Fruit fly (Drosophila melanogaster) whole organism, embryonic: ENCODE measurements around the gene CG6441.
A peak's percentile ranks its signal among the peaks of the same experiment; 100 is the strongest.

Experiments used
- CG11398 ChIP-seq: fragments of 200-800 bp; sonication (Bioruptor generic); optimal IDR thresholded peaks from 2 replicates; lab custom pipeline; 2016; ENCODE audit warnings: missing biosample characterization, missing genetic modification characterization
- CG12299 ChIP-seq: fragments of 200-800 bp; sonication (Bioruptor generic); optimal IDR thresholded peaks from 2 replicates; lab custom pipeline; 2018; ENCODE audit warnings: missing biosample characterization, mild to moderate bottlenecking, missing genetic modification characterization
- CG12744 ChIP-seq: fragments of 200-800 bp; sonication (Bioruptor generic); optimal IDR thresholded peaks from 2 replicates; lab custom pipeline; 2016; ENCODE audit warnings: missing biosample characterization, missing genetic modification characterization
- CG12942 ChIP-seq: fragments of 200-800 bp; sonication (Bioruptor generic); optimal IDR thresholded peaks from 3 replicates; lab custom pipeline; 2016; ENCODE audit warnings: missing biosample characterization, missing genetic modification characterization
- CG14014 ChIP-seq: fragments of 200-800 bp; sonication (Bioruptor generic); IDR thresholded peaks from 2 replicates; pipeline ENCODE4 v1.3.6; 2022; ENCODE audit warnings: missing biosample characterization, missing genetic modification characterization
- CG14860 ChIP-seq: fragments of 200-800 bp; sonication (Bioruptor generic); IDR thresholded peaks from 3 replicates; pipeline ENCODE4 v1.3.6; 2022; ENCODE audit warnings: missing biosample characterization, missing genetic modification characterization; ENCODE audit not compliant: partially characterized antibody
- CG15011 ChIP-seq: fragments of 200-800 bp; sonication (Bioruptor generic); optimal IDR thresholded peaks from 3 replicates; lab custom pipeline; 2018; ENCODE audit warnings: missing biosample characterization, mild to moderate bottlenecking, missing genetic modification characterization
- CG1602 ChIP-seq: fragments of 200-800 bp; sonication (Bioruptor generic); optimal IDR thresholded peaks from 3 replicates; lab custom pipeline; 2016; ENCODE audit warnings: missing biosample characterization, missing genetic modification characterization
- CG17568 ChIP-seq: fragments of 200-800 bp; sonication (Bioruptor generic); optimal IDR thresholded peaks from 2 replicates; lab custom pipeline; 2018; ENCODE audit warnings: missing biosample characterization, mild to moderate bottlenecking, missing genetic modification characterization, moderate library complexity
- CG31388 ChIP-seq: fragments of 200-800 bp; sonication (Bioruptor generic); optimal IDR thresholded peaks from 2 replicates; lab custom pipeline; 2016; ENCODE audit warnings: missing biosample characterization, missing genetic modification characterization
- CG3407 ChIP-seq: fragments of 200-800 bp; sonication (Bioruptor generic); optimal IDR thresholded peaks from 2 replicates; lab custom pipeline; 2018; ENCODE audit warnings: missing biosample characterization, mild to moderate bottlenecking, missing genetic modification characterization
- CG3995 ChIP-seq: fragments of 200-800 bp; sonication (Bioruptor generic); optimal IDR thresholded peaks from 3 replicates; lab custom pipeline; 2016; ENCODE audit warnings: missing biosample characterization, missing genetic modification characterization
- CG4282 ChIP-seq: fragments of 200-800 bp; sonication (Bioruptor generic); optimal IDR thresholded peaks from 2 replicates; lab custom pipeline; 2016; ENCODE audit warnings: missing biosample characterization, missing genetic modification characterization
- Camta ChIP-seq: fragments of 200-800 bp; sonication (Bioruptor generic); optimal IDR thresholded peaks from 2 replicates; lab custom pipeline; 2016; ENCODE audit warnings: missing biosample characterization, missing genetic modification characterization
- Chrac-16 ChIP-seq: fragments of 200-800 bp; sonication (Bioruptor generic); optimal IDR thresholded peaks from 3 replicates; lab custom pipeline; 2016; ENCODE audit warnings: missing biosample characterization, missing genetic modification characterization
- CkIIα-i1 ChIP-seq: fragments of 200-800 bp; sonication (Bioruptor generic); IDR thresholded peaks from 2 replicates; pipeline ENCODE4 v1.3.6; 2022; ENCODE audit warnings: missing biosample characterization, missing genetic modification characterization
- D19A ChIP-seq: fragments of 200-800 bp; optimal IDR thresholded peaks from 3 replicates; lab custom pipeline; 2019; ENCODE audit warnings: missing biosample characterization, mild to moderate bottlenecking, missing genetic modification characterization, moderate library complexity
- Deaf1 ChIP-seq: fragments of 200-800 bp; optimal IDR thresholded peaks from 3 replicates; lab custom pipeline; 2019; ENCODE audit warnings: missing biosample characterization, mild to moderate bottlenecking, missing genetic modification characterization, moderate library complexity
- Kr ChIP-seq: fragments of 200-800 bp; sonication (Bioruptor generic); optimal IDR thresholded peaks from 2 replicates; lab custom pipeline; 2017; ENCODE audit warnings: missing biosample characterization, mild to moderate bottlenecking, missing genetic modification characterization
- Lhr ChIP-seq: fragments of 200-800 bp; sonication (Bioruptor generic); optimal IDR thresholded peaks from 3 replicates; lab custom pipeline; 2017; ENCODE audit warnings: mild to moderate bottlenecking, missing biosample characterization, missing genetic modification reagents, missing genetic modification characterization
- Lim3 ChIP-seq: fragments of 200-800 bp; sonication (Bioruptor generic); IDR thresholded peaks from 2 replicates; pipeline ENCODE4 v1.3.6; 2022; ENCODE audit warnings: missing biosample characterization, missing genetic modification characterization
- Nf-YA ChIP-seq: fragments of 200-800 bp; sonication (Bioruptor generic); IDR thresholded peaks from 2 replicates; pipeline ENCODE4 v1.3.6; 2022; ENCODE audit warnings: missing biosample characterization, missing genetic modification characterization
- Nf-YB ChIP-seq: fragments of 200-800 bp; sonication (Bioruptor generic); optimal IDR thresholded peaks from 3 replicates; lab custom pipeline; 2019; ENCODE audit warnings: missing biosample characterization, mild to moderate bottlenecking, missing genetic modification characterization, moderate library complexity
- Nf-YC ChIP-seq: fragments of 200-800 bp; optimal IDR thresholded peaks from 3 replicates; lab custom pipeline; 2019; ENCODE audit warnings: missing biosample characterization, mild to moderate bottlenecking, missing genetic modification characterization, moderate library complexity
- Opbp ChIP-seq: fragments of 200-800 bp; sonication (Bioruptor generic); IDR thresholded peaks from 3 replicates; pipeline ENCODE4 v1.3.6; 2022; ENCODE audit warnings: missing biosample characterization, missing genetic modification characterization; ENCODE audit not compliant: partially characterized antibody
- Sox102F ChIP-seq: fragments of 200-800 bp; sonication (Bioruptor generic); optimal IDR thresholded peaks from 2 replicates; lab custom pipeline; 2018; ENCODE audit warnings: missing biosample characterization, mild to moderate bottlenecking, missing genetic modification characterization, moderate library complexity
- amos ChIP-seq: fragments of 200-800 bp; sonication (Bioruptor generic); IDR thresholded peaks from 2 replicates; pipeline ENCODE4 v1.3.6; 2022; ENCODE audit warnings: missing biosample characterization, missing genetic modification characterization; ENCODE audit not compliant: partially characterized antibody
- az2 ChIP-seq: fragments of 200-800 bp; sonication (Bioruptor generic); optimal IDR thresholded peaks from 3 replicates; lab custom pipeline; 2016; ENCODE audit warnings: missing biosample characterization, missing genetic modification characterization
- bcd ChIP-seq: fragments of 200-800 bp; sonication (Bioruptor generic); optimal IDR thresholded peaks from 2 replicates; lab custom pipeline; 2017; ENCODE audit warnings: missing biosample characterization, mild to moderate bottlenecking, missing genetic modification characterization
- btn ChIP-seq: fragments of 200-800 bp; sonication (Bioruptor generic); optimal IDR thresholded peaks from 2 replicates; lab custom pipeline; 2016; ENCODE audit warnings: missing biosample characterization, missing genetic modification characterization
- chm ChIP-seq: fragments of 200-800 bp; sonication (Bioruptor generic); IDR thresholded peaks from 2 replicates; pipeline ENCODE4 v1.3.6; 2022; ENCODE audit warnings: missing biosample characterization, missing genetic modification characterization
- dan ChIP-seq: fragments of 200-800 bp; sonication (Bioruptor generic); IDR thresholded peaks from 2 replicates; pipeline ENCODE4 v1.3.6; 2022; ENCODE audit warnings: missing biosample characterization, missing genetic modification characterization
- h ChIP-seq: fragments of >200 bp; optimal IDR thresholded peaks from 2 replicates; lab custom pipeline; 2017
- her ChIP-seq: fragments of 200-800 bp; sonication (Bioruptor generic); optimal IDR thresholded peaks from 2 replicates; lab custom pipeline; 2016; ENCODE audit warnings: missing biosample characterization, missing genetic modification characterization
- hkb ChIP-seq, 2 experiments: fragments of 200-800 bp in 1 of 2; fragments of >200 bp in 1 of 2; sonication (Bioruptor generic) in 1 of 2; IDR thresholded peaks in 1 of 2; optimal IDR thresholded peaks in 1 of 2; 2 replicates each; pipeline versions ENCODE4 v1.3.6 to Lab custom; 2017 to 2022; ENCODE audit warnings: missing biosample characterization in 1 of 2, missing genetic modification characterization in 1 of 2
- jigr1 ChIP-seq: fragments of 200-800 bp; sonication (Bioruptor generic); IDR thresholded peaks from 3 replicates; pipeline ENCODE4 v1.3.6; 2022; ENCODE audit warnings: missing biosample characterization, missing genetic modification characterization
- jing ChIP-seq: fragments of 200-800 bp; sonication (Bioruptor generic); optimal IDR thresholded peaks from 2 replicates; lab custom pipeline; 2018; ENCODE audit warnings: missing biosample characterization, mild to moderate bottlenecking, missing genetic modification characterization
- lola ChIP-seq, 3 experiments: fragments of >200 bp in 2 of 3; fragments of 200-800 bp in 1 of 3; sonication (Bioruptor generic) in 1 of 3; optimal IDR thresholded peaks; 2 replicates each; lab custom pipeline; 2017 to 2019; ENCODE audit warnings: missing biosample characterization in 3 of 3, missing genetic modification characterization in 3 of 3, mild to moderate bottlenecking in 1 of 3, moderate library complexity in 1 of 3
- luna ChIP-seq: fragments of 200-800 bp; sonication (Bioruptor generic); optimal IDR thresholded peaks from 2 replicates; lab custom pipeline; 2016; ENCODE audit warnings: missing biosample characterization, missing genetic modification characterization
- mam ChIP-seq: fragments of 200-800 bp; sonication (Bioruptor generic); optimal IDR thresholded peaks from 3 replicates; lab custom pipeline; 2016; ENCODE audit warnings: missing biosample characterization, missing genetic modification characterization
- nmo ChIP-seq: fragments of 200-800 bp; sonication (Bioruptor generic); optimal IDR thresholded peaks from 2 replicates; lab custom pipeline; 2018; ENCODE audit warnings: missing biosample characterization, mild to moderate bottlenecking, missing genetic modification characterization, moderate library complexity
- ranshi ChIP-seq: fragments of 200-800 bp; sonication (Bioruptor generic); IDR thresholded peaks from 2 replicates; pipeline ENCODE4 v1.3.6; 2022; ENCODE audit warnings: missing biosample characterization, missing genetic modification characterization
- sc ChIP-seq, 3 experiments: fragments of >200 bp in 2 of 3; fragments of 200-800 bp in 1 of 3; sonication (Bioruptor generic) in 1 of 3; optimal IDR thresholded peaks; 2 replicates in 2 of 3; 3 replicates in 1 of 3; lab custom pipeline; 2017; ENCODE audit warnings: mild to moderate bottlenecking in 1 of 3, missing biosample characterization in 1 of 3, missing genetic modification characterization in 1 of 3, missing genetic modification reagents in 1 of 3
- tin ChIP-seq: fragments of 200-800 bp; sonication (Bioruptor generic); optimal IDR thresholded peaks from 3 replicates; lab custom pipeline; 2016; ENCODE audit warnings: missing biosample characterization, missing genetic modification characterization
- tio ChIP-seq: fragments of 200-800 bp; sonication (Bioruptor generic); optimal IDR thresholded peaks from 2 replicates; lab custom pipeline; 2017; ENCODE audit warnings: missing biosample characterization, missing genetic modification characterization, inconsistent platforms
- tup ChIP-seq: fragments of 200-800 bp; sonication (Bioruptor generic); optimal IDR thresholded peaks from 2 replicates; lab custom pipeline; 2016; ENCODE audit warnings: missing biosample characterization, mild to moderate bottlenecking, missing genetic modification characterization, moderate library complexity
- usp ChIP-seq: fragments of >200 bp; optimal IDR thresholded peaks from 2 replicates; lab custom pipeline; 2017; ENCODE audit warnings: missing biosample characterization, missing genetic modification characterization
- wek ChIP-seq: fragments of 200-800 bp; sonication (Bioruptor generic); optimal IDR thresholded peaks from 3 replicates; lab custom pipeline; 2018; ENCODE audit warnings: missing biosample characterization, mild to moderate bottlenecking, missing genetic modification characterization, moderate library complexity
- zf30C ChIP-seq: fragments of 200-800 bp; sonication (Bioruptor generic); optimal IDR thresholded peaks from 3 replicates; lab custom pipeline; 2018; ENCODE audit warnings: missing biosample characterization, mild to moderate bottlenecking, missing genetic modification characterization

CG6441 gene

DNA sequence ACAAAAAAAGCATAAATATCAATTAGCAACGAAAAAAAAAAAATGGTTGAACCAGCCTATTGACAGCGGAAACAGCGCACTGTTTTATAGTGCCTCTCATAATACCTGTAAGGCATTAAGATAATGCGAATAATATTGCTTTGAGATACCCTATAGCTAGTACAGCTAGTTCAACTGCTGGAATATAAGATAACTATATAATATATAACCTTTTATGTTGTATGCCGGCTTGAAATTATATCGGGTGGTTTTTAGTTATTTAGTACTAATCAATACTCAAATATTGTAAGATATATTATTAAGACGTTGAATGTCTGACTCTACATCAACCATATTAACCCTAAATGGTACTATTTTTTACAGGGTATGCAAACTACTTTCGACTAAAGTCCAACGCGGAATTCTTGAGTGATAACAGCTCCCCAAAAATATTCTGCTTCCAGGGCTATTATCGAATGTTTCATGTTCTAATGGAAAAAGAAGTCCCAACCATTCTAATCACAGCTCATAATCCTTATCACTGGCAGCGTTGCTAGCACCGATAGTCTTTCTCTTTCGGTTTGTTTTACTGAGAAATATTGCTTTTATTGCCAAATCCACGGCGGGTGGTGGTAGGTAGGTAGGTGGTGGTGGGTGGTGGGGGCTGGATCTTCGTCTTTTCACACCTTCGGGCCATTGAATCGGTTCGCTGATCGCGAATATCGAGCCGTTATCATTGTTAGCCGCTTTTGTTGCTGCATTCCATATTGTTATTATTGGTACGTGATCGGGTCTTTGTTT, 40.4 kb upstream of the CG6441 start (continued):
- TF ChIP-seq bcd (GFP tag; lab: Kevin White, UChicago) = peak; percentile 57
- TF ChIP-seq CG4282 (GFP tag; lab: Kevin White, UChicago) = no peak
- no peak for TF ChIP-seq zf30C
- peak; percentile 73 for TF ChIP-seq nmo
- no peak for TF ChIP-seq Lim3 (GFP tag; lab: Robert Waterston, UW)
- peak; percentile 22 for TF ChIP-seq Chrac-16
- peak; percentile 13 for TF ChIP-seq CG1602
- TF ChIP-seq Sox102F (GFP tag; lab: Kevin White, UChicago) = peak; percentile 79
- no peak for TF ChIP-seq her (GFP tag; lab: Kevin White, UChicago)
- peak; percentile 19 for TF ChIP-seq CG3407
- no peak for TF ChIP-seq CG12942 (GFP tag; lab: Kevin White, UChicago)
- TF ChIP-seq CG15011 (GFP tag; lab: Kevin White, UChicago) = peak; percentile 50
- TF ChIP-seq luna (GFP tag; lab: Kevin White, UChicago) = no peak
- no peak for TF ChIP-seq CG11398 (GFP tag; lab: Kevin White, UChicago)
- no peak for TF ChIP-seq CG3995 (GFP tag; lab: Kevin White, UChicago)
- TF ChIP-seq amos (GFP tag; lab: Robert Waterston, UW) = no peak
- no peak for TF ChIP-seq btn (GFP tag; lab: Kevin White, UChicago)
- TF ChIP-seq dan (GFP tag; lab: Robert Waterston, UW) = no peak
- TF ChIP-seq mam (GFP tag; lab: Kevin White, UChicago) = peak; percentile 46
- peak; percentile 62; the same call in 1 of the 2 replicates for TF ChIP-seq Nf-YA
- no peak for TF ChIP-seq tin (GFP tag; lab: Kevin White, UChicago)
- TF ChIP-seq Kr (GFP tag; lab: Kevin White, UChicago) = no peak
- peak; percentile 37 for TF ChIP-seq Nf-YB (GFP tag; lab: Kevin White, UChicago)
- TF ChIP-seq jing = no peak
- peak; percentile 73 for TF ChIP-seq D19A (tag; lab: Kevin White, UChicago)
- no peak for TF ChIP-seq CG12744
- peak; percentile 85 for TF ChIP-seq CG12299 (tag; lab: Kevin White, UChicago)
- TF ChIP-seq Nf-YC (tag; lab: Kevin White, UChicago) = no peak
- TF ChIP-seq CG17568 (GFP tag; lab: Kevin White, UChicago) = peak; percentile 56
- TF ChIP-seq CkIIα-i1 (GFP tag; lab: Robert Waterston, UW) = no peak
- no peak for TF ChIP-seq tup (GFP tag; lab: Kevin White, UChicago)
- TF ChIP-seq CG14014 (GFP tag; lab: Robert Waterston, UW) = peak; percentile 90
- TF ChIP-seq usp (GFP tag; lab: Kevin White, UChicago) = no peak
- TF ChIP-seq Opbp (GFP tag; lab: Robert Waterston, UW) = no peak
- TF ChIP-seq tio = no peak
- no peak for TF ChIP-seq jigr1 (GFP tag; lab: Robert Waterston, UW)
- TF ChIP-seq Lhr (GFP tag; lab: Kevin White, UChicago) = no peak
- peak; percentile 73; the same call in 1 of the 2 replicates for TF ChIP-seq chm (GFP tag; lab: Robert Waterston, UW)
- no peak for TF ChIP-seq CG14860 (GFP tag; lab: Robert Waterston, UW)
- peak in 1 of 3 experiments; percentile 32 for TF ChIP-seq lola (GFP tag; optimal IDR thresholded peaks at IDR 0.05; lab: Kevin White, UChicago)
- TF ChIP-seq h = no peak
- no peak for TF ChIP-seq Camta (GFP tag; lab: Kevin White, UChicago)
- no peak for TF ChIP-seq az2 (GFP tag; lab: Kevin White, UChicago)
- peak; percentile 85 for TF ChIP-seq ranshi (GFP tag; lab: Robert Waterston, UW)
- no peak for TF ChIP-seq wek (GFP tag; lab: Kevin White, UChicago)
- TF ChIP-seq sc (optimal IDR thresholded peaks at IDR 0.05; lab: Kevin White, UChicago) = no peak
- peak; percentile 22 for TF ChIP-seq sc (GFP tag; optimal IDR thresholded peaks at IDR 0.05; lab: Kevin White, UChicago)
- TF ChIP-seq CG31388 (GFP tag; lab: Kevin White, UChicago) = no peak
- TF ChIP-seq hkb (optimal IDR thresholded peaks at IDR 0.05; lab: Kevin White, UChicago) = no peak
- peak; percentile 87 for TF ChIP-seq hkb (GFP tag; IDR thresholded peaks at IDR 0.05; lab: Robert Waterston, UW)
- TF ChIP-seq Deaf1 = peak; percentile 88
